Worm (Caenorhabditis elegans) whole organism, young adult: ENCODE results near the gene Y22D7AL.9.

ENCODE experiments used
- B0035.1 ChIP-seq: sonication (generic microtip); optimal IDR thresholded peaks from 2 replicates; lab custom pipeline; 2016; ENCODE audit warnings: missing genetic modification characterization, mild to moderate bottlenecking, missing compliant biosample characterization, missing genotype, missing genetic modification reagents
- F23B12.7 ChIP-seq: sonication (generic microtip); optimal IDR thresholded peaks from 2 replicates; lab custom pipeline; 2017; ENCODE audit warnings: missing genetic modification characterization, mild to moderate bottlenecking, missing compliant biosample characterization, antibody characterized with exemption, moderate library complexity; ENCODE audit not compliant: insufficient read depth
- ZK185.1 ChIP-seq: sonication (generic microtip); optimal IDR thresholded peaks from 2 replicates; lab custom pipeline; 2016; ENCODE audit warnings: mild to moderate bottlenecking, missing genetic modification characterization, missing compliant biosample characterization; ENCODE audit not compliant: poor library complexity, severe bottlenecking
- akir-1 ChIP-seq: fragments of 200-800 bp; sonication (Bioruptor generic); optimal IDR thresholded peaks from 2 replicates; lab custom pipeline; 2018; ENCODE audit warnings: mild to moderate bottlenecking, missing genetic modification characterization, moderate library complexity, missing compliant biosample characterization
- aptf-3 ChIP-seq: fragments of 200-800 bp; sonication (Bioruptor generic); IDR thresholded peaks from 2 replicates; pipeline ENCODE4 v1.3.6; 2022; ENCODE audit warnings: missing genetic modification characterization, missing compliant biosample characterization
- athp-1 ChIP-seq: sonication (generic microtip); optimal IDR thresholded peaks from 2 replicates; lab custom pipeline; 2017; ENCODE audit warnings: mild to moderate bottlenecking, missing genetic modification characterization, missing compliant biosample characterization
- attf-3 ChIP-seq: fragments of 200-800 bp; sonication (Bioruptor generic); conservative IDR thresholded peaks from 2 replicates; pipeline ENCODE4 v1.3.6; 2022; ENCODE audit warnings: missing genetic modification reagents, missing genetic modification characterization, missing compliant biosample characterization
- cebp-2 ChIP-seq: fragments of 200-800 bp; sonication (Bioruptor generic); IDR thresholded peaks from 2 replicates; pipeline ENCODE4 v1.3.6; 2022; ENCODE audit warnings: missing genetic modification characterization, missing compliant biosample characterization
- ceh-91 ChIP-seq: fragments of 200-800 bp; sonication (Bioruptor generic); IDR thresholded peaks from 2 replicates; pipeline ENCODE4 v1.3.6; 2022; ENCODE audit warnings: missing genetic modification reagents, missing genetic modification characterization, missing compliant biosample characterization
- die-1 ChIP-seq: sonication (generic microtip); optimal IDR thresholded peaks from 2 replicates; lab custom pipeline; 2016; ENCODE audit warnings: missing genotype, mild to moderate bottlenecking, missing genetic modification characterization, missing compliant biosample characterization
- dpff-1 ChIP-seq: sonication (generic microtip); optimal IDR thresholded peaks from 2 replicates; lab custom pipeline; 2017; ENCODE audit warnings: mild to moderate bottlenecking, missing genetic modification characterization, missing compliant biosample characterization
- egl-18 ChIP-seq: fragments of 200-800 bp; sonication (Bioruptor generic); IDR thresholded peaks from 2 replicates; pipeline ENCODE4 v1.3.6; 2022; ENCODE audit warnings: missing genetic modification reagents, missing genetic modification characterization, missing compliant biosample characterization
- egl-44 ChIP-seq: fragments of 200-800 bp; sonication (Bioruptor generic); IDR thresholded peaks from 2 replicates; pipeline ENCODE4 v1.3.6; 2022; ENCODE audit warnings: missing genetic modification reagents, missing genetic modification characterization, missing compliant biosample characterization
- egrh-3 ChIP-seq: fragments of 200-800 bp; sonication (Bioruptor generic); IDR thresholded peaks from 2 replicates; pipeline ENCODE4 v1.3.6; 2022; ENCODE audit warnings: missing genetic modification reagents, missing genetic modification characterization, missing compliant biosample characterization
- ekl-4 ChIP-seq: fragments of 200-800 bp; sonication (Bioruptor generic); IDR thresholded peaks from 2 replicates; pipeline ENCODE4 v1.3.6; 2022; ENCODE audit warnings: missing genetic modification reagents, missing genetic modification characterization, missing compliant biosample characterization
- ets-4 ChIP-seq: fragments of 200-800 bp; sonication (Bioruptor generic); optimal IDR thresholded peaks from 2 replicates; lab custom pipeline; 2018; ENCODE audit warnings: mild to moderate bottlenecking, missing genetic modification characterization, missing compliant biosample characterization
- hlh-12 ChIP-seq: sonication (generic microtip); optimal IDR thresholded peaks from 2 replicates; lab custom pipeline; 2016; ENCODE audit warnings: missing genetic modification characterization, missing compliant biosample characterization
- hlh-26 ChIP-seq: fragments of 200-800 bp; sonication (Bioruptor generic); conservative IDR thresholded peaks from 2 replicates; pipeline ENCODE4 v1.3.6; 2022; ENCODE audit warnings: missing genetic modification reagents, missing genetic modification characterization, missing compliant biosample characterization
- lsl-1 ChIP-seq: fragments of 200-800 bp; sonication (Bioruptor generic); optimal IDR thresholded peaks from 2 replicates; lab custom pipeline; 2018; ENCODE audit warnings: mild to moderate bottlenecking, missing genetic modification characterization, moderate library complexity, missing compliant biosample characterization
- mcd-1 ChIP-seq: fragments of 200-800 bp; sonication (Bioruptor generic); IDR thresholded peaks from 2 replicates; pipeline ENCODE4 v1.3.6; 2022; ENCODE audit warnings: missing genetic modification reagents, missing genetic modification characterization, missing compliant biosample characterization
- nfya-2 ChIP-seq: fragments of 200-800 bp; sonication (Bioruptor generic); IDR thresholded peaks from 2 replicates; pipeline ENCODE4 v1.3.6; 2022; ENCODE audit warnings: missing genetic modification reagents, missing genetic modification characterization, missing compliant biosample characterization
- nfyb-1 ChIP-seq: fragments of 200-800 bp; sonication (Bioruptor generic); IDR thresholded peaks from 2 replicates; pipeline ENCODE4 v1.3.6; 2022; ENCODE audit warnings: missing genetic modification reagents, missing genetic modification characterization, missing compliant biosample characterization
- nhr-120 ChIP-seq: fragments of 200-800 bp; sonication (Bioruptor generic); IDR thresholded peaks from 2 replicates; pipeline ENCODE4 v1.3.6; 2022; ENCODE audit warnings: missing genetic modification characterization, missing compliant biosample characterization
- nhr-80 ChIP-seq: sonication (generic microtip); optimal IDR thresholded peaks from 2 replicates; lab custom pipeline; 2016; ENCODE audit warnings: missing genetic modification characterization, missing compliant biosample characterization
- rec-8 ChIP-seq, 2 experiments: sonication (generic microtip); optimal IDR thresholded peaks; 2 replicates each; lab custom pipeline; 2016; ENCODE audit warnings: mild to moderate bottlenecking in 2 of 2, missing genetic modification characterization in 2 of 2, missing genetic modification reagents in 2 of 2, missing genotype in 2 of 2, missing biosample characterization in 1 of 2, missing compliant biosample characterization in 1 of 2, moderate library complexity in 1 of 2
- repo-1 ChIP-seq: sonication (generic microtip); optimal IDR thresholded peaks from 2 replicates; lab custom pipeline; 2017; ENCODE audit warnings: mild to moderate bottlenecking, missing genetic modification characterization, missing compliant biosample characterization
- sea-2 ChIP-seq: fragments of 200-800 bp; sonication (Bioruptor generic); IDR thresholded peaks from 2 replicates; pipeline ENCODE4 v1.3.6; 2022; ENCODE audit warnings: missing genetic modification characterization, missing compliant biosample characterization
- tbx-9 ChIP-seq: sonication (generic microtip); optimal IDR thresholded peaks from 2 replicates; lab custom pipeline; 2016; ENCODE audit warnings: borderline replicate concordance, missing genetic modification characterization, inconsistent platforms, missing compliant biosample characterization
- tlf-1 ChIP-seq: fragments of 200-800 bp; sonication (Bioruptor generic); optimal IDR thresholded peaks from 2 replicates; lab custom pipeline; 2018; ENCODE audit warnings: mild to moderate bottlenecking, missing genetic modification characterization, missing compliant biosample characterization
- unc-62 ChIP-seq: fragments of 150-350 bp; optimal IDR thresholded peaks from 2 replicates; lab custom pipeline; 2014; ENCODE audit warnings: missing biosample characterization, missing genetic modification reagents, missing genetic modification characterization
- xnd-1 ChIP-seq: sonication (generic microtip); optimal IDR thresholded peaks from 2 replicates; lab custom pipeline; 2016; ENCODE audit warnings: missing genotype, missing genetic modification reagents, missing genetic modification characterization, missing compliant biosample characterization
- zfh-2 ChIP-seq: fragments of 200-800 bp; sonication (Bioruptor generic); conservative IDR thresholded peaks from 2 replicates; pipeline ENCODE4 v1.3.6; 2022; ENCODE audit warnings: missing genetic modification reagents, missing genetic modification characterization, missing compliant biosample characterization
- zim-3 ChIP-seq: sonication (generic microtip); optimal IDR thresholded peaks from 2 replicates; lab custom pipeline; 2017; ENCODE audit warnings: mild to moderate bottlenecking, missing genetic modification characterization, moderate library complexity, missing compliant biosample characterization
- ztf-28 ChIP-seq: fragments of 200-800 bp; sonication (Bioruptor generic); IDR thresholded peaks from 2 replicates; pipeline ENCODE4 v1.3.6; 2022; ENCODE audit warnings: missing genetic modification reagents, missing genetic modification characterization, missing compliant biosample characterization

Gene Y22D7AL.9

DNA sequence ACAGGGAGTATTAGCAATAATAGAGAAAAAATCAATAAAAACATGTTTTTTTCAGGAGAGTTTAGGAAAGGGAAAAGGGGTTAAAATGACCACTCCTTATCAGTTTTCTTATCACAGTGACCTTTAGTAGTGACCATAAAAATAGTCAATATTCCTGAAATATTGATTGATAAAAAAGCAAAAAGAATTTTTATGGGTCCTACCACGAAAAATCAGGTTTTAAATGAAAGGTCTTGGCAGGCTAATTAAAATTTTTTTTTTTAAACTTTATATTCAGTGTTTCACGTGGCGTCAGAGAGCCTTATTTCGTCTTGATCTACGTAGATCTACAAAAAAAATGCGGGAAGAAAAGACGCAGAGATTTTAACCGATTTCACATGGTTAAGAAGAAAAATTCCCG is 43.5 kb upstream of the Y22D7AL.9 start, which contains the start of gene cht-4:
cht-4 (minus strand) TSS at position 101 of the 400 bp plus-strand sequence.
- no peak for TF ChIP-seq athp-1 (tag; lab: Kevin White, UChicago)
- TF ChIP-seq zim-3: no peak
- TF ChIP-seq dpff-1 (tag; lab: Kevin White, UChicago): no peak
- no peak for TF ChIP-seq unc-62 (GFP tag; lab: Kevin White, UChicago)
- no peak for TF ChIP-seq ekl-4 (GFP tag; lab: Robert Waterston, UW)
- no peak for TF ChIP-seq attf-3 (GFP tag; lab: Robert Waterston, UW)

DNA sequence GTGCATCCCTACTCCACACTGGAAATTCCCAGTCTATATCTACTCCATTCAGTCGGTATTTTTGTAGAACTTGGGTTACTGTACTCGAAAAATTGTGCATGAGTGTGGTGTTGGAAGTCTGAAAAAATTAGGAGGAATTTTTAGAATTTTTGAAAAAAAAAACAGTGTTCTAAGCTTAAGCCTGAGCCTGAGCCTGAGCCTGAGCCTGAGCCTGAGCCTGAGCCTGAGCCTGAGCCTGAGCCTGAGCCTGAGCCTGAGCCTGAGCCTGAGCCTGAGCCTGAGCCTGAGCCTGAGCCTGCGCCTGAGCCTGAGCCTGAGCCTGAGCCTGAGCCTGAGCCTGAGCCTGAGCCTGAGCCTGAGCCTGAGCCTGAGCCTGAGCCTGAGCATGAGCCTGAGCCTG is 42.5 kb upstream of the Y22D7AL.9 start:
- peak; percentile 91 for TF ChIP-seq egrh-3 (GFP tag; lab: Robert Waterston, UW)

DNA sequence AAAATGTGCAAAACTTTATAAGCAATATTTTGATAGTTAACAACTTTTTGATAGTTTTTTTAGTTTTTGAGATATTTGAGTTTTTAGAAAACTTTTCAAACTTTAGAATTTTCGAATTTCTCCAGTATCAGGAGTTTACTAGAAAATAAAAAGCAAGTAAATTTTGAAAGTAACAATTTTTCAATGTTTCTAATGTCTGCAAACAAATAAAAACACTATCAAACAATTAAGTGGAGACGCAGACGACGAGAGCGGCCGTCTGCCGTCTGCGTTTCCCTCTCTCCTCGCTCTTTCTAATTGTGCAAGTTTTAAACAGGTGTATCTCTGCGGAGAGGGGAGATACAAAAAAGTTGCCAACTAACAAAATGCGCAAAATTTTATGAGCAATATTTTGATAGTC is 39.1 kb upstream of the Y22D7AL.9 start:
- no peak for TF ChIP-seq hlh-12
- no peak for TF ChIP-seq repo-1
- no peak for TF ChIP-seq egl-44 (GFP tag; lab: Robert Waterston, UW)
- TF ChIP-seq lsl-1: no peak
- no peak for TF ChIP-seq nhr-80 (tag; lab: Kevin White, UChicago)
- TF ChIP-seq aptf-3: no peak
- no peak for TF ChIP-seq ZK185.1
- no peak for TF ChIP-seq ztf-28 (GFP tag; lab: Robert Waterston, UW)
- no peak for TF ChIP-seq nfyb-1
- TF ChIP-seq akir-1: no peak
- no peak for TF ChIP-seq egl-18
- no peak for TF ChIP-seq ets-4 (GFP tag; lab: Kevin White, UChicago)
- no peak for TF ChIP-seq F23B12.7 (tag; lab: Kevin White, UChicago)
- TF ChIP-seq sea-2 (GFP tag; lab: Robert Waterston, UW): no peak
- TF ChIP-seq nfya-2: no peak
- TF ChIP-seq B0035.1: no peak
- TF ChIP-seq tlf-1 (GFP tag; lab: Kevin White, UChicago): no peak
- no peak for TF ChIP-seq xnd-1 (tag; lab: Kevin White, UChicago)

- TF ChIP-seq nhr-120 (GFP tag; lab: Robert Waterston, UW) (no peak), die-1 (tag; lab: Kevin White, UChicago) (no peak), rec-8 (tag; optimal IDR thresholded peaks at IDR 0.05; lab: Kevin White, UChicago) (no peak), mcd-1 (GFP tag; lab: Robert Waterston, UW) (no peak), tbx-9 (tag; lab: Kevin White, UChicago) (no peak)
These were observed 38.3 kb upstream of the Y22D7AL.9 start, which contains the start of gene Y22D7AL.1 for ce11 chrIII:1652181-1652580. Y22D7AL.1 (plus strand) TSS chrIII:1652481.

DNA sequence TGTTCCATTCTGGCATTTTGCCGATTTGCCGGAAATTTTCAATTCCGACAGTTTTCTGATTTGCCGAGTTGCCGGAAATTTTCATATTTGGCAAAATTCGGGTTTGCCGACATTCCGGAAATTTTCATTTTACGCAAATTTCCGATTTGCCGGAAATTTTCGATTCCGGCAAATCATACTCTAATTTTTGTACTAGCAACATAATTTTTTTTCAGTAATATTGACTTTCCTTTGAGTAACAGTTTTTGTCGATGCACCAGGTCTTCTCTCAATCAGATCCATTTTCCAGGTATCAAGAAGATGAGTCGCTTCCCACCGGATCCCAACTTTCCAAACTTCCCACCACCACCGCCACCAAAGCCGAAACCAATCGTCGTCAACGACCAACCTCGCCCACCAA is 27.3 kb upstream of the Y22D7AL.9 start, which contains the start of gene Y22D7AL.3:
Y22D7AL.3 (plus strand) TSS at position 301 of the 400 bp plus-strand sequence.
- TF ChIP-seq zfh-2 (GFP tag; lab: Robert Waterston, UW) (0 out of 2 replicates have a peak, but pooled peaks have one; percentile 16), hlh-26 (GFP tag; lab: Robert Waterston, UW) (no peak), cebp-2 (GFP tag; lab: Robert Waterston, UW) (0 out of 2 replicates have a peak, but pooled peaks have one; percentile 66), ceh-91 (no peak)
